Worm (Caenorhabditis elegans) whole organism, L4 larva: ENCODE data around the gene D1025.10.

Experiments used
- F10B5.3 ChIP-seq: sonication (generic microtip); optimal IDR thresholded peaks from 2 replicates; lab custom pipeline; 2016; ENCODE audit warnings: mild to moderate bottlenecking, missing genetic modification characterization, missing compliant biosample characterization
- F49E8.2 ChIP-seq: sonication (generic microtip); optimal IDR thresholded peaks from 2 replicates; lab custom pipeline; 2016; ENCODE audit warnings: missing compliant biosample characterization, mild to moderate bottlenecking, missing genetic modification characterization, borderline replicate concordance
- R02D3.7 ChIP-seq: fragments of 150-350 bp; sonication (generic microtip); optimal IDR thresholded peaks from 3 replicates; lab custom pipeline; 2014; ENCODE audit warnings: missing biosample characterization, missing genetic modification characterization
- T26A8.4 ChIP-seq: fragments of 200-800 bp; sonication (Bioruptor generic); IDR thresholded peaks from 2 replicates; pipeline ENCODE4 v1.3.6; 2022; ENCODE audit warnings: missing genetic modification characterization, missing compliant biosample characterization
- Y5F2A.4 ChIP-seq: fragments of 200-800 bp; sonication (Bioruptor generic); optimal IDR thresholded peaks from 2 replicates; lab custom pipeline; 2018; ENCODE audit warnings: mild to moderate bottlenecking, missing genetic modification characterization, missing compliant biosample characterization
- aha-1 ChIP-seq: fragments of 150-350 bp; peaks from one replicate; lab custom pipeline; 2014; ENCODE audit warnings: missing biosample characterization, missing genetic modification characterization
- ama-1 ChIP-seq: fragments of 150-350 bp; optimal IDR thresholded peaks from 2 replicates; lab custom pipeline; 2014; ENCODE audit warnings: inconsistent platforms, mixed read lengths
- ceh-82 ChIP-seq: sonication (generic microtip); optimal IDR thresholded peaks from 2 replicates; lab custom pipeline; 2017; ENCODE audit warnings: missing biosample characterization, missing genetic modification characterization
- ces-1 ChIP-seq: fragments of 150-350 bp; sonication (generic microtip); optimal IDR thresholded peaks from 4 replicates; lab custom pipeline; 2014; ENCODE audit warnings: missing biosample characterization, missing genetic modification reagents, missing genetic modification characterization
- cey-2 ChIP-seq: sonication (generic microtip); optimal IDR thresholded peaks from 3 replicates; lab custom pipeline; 2017; ENCODE audit warnings: missing genetic modification characterization, mild to moderate bottlenecking, missing compliant biosample characterization, antibody characterized with exemption, borderline replicate concordance; ENCODE audit not compliant: insufficient read depth
- ctbp-1 ChIP-seq: fragments of 200-800 bp; sonication (Bioruptor generic); IDR thresholded peaks from 2 replicates; pipeline ENCODE4 v1.3.6; 2022; ENCODE audit warnings: missing genetic modification reagents, missing genetic modification characterization, missing compliant biosample characterization
- daf-16 ChIP-seq, 3 experiments: sonication (generic microtip); optimal IDR thresholded peaks; 2 replicates each; lab custom pipeline; 2016 to 2017; ENCODE audit warnings: missing genetic modification characterization in 3 of 3, missing genetic modification reagents in 3 of 3, mild to moderate bottlenecking in 2 of 3, missing compliant biosample characterization in 2 of 3, missing biosample characterization in 1 of 3, moderate library complexity in 1 of 3
- daf-19 ChIP-seq: fragments of 200-800 bp; sonication (Bioruptor generic); conservative IDR thresholded peaks from 2 replicates; pipeline ENCODE4 v1.3.6; 2022; ENCODE audit warnings: missing genetic modification characterization, missing compliant biosample characterization
- daf-8 ChIP-seq: fragments of 200-800 bp; sonication (Bioruptor generic); IDR thresholded peaks from 2 replicates; pipeline ENCODE4 v1.3.6; 2022; ENCODE audit warnings: missing genetic modification characterization, missing compliant biosample characterization
- dmd-6 ChIP-seq: fragments of 200-800 bp; sonication (Bioruptor generic); IDR thresholded peaks from 2 replicates; pipeline ENCODE4 v1.3.6; 2022; ENCODE audit warnings: missing genetic modification reagents, missing genetic modification characterization, missing compliant biosample characterization
- dmd-8 ChIP-seq: fragments of 200-800 bp; sonication (Bioruptor generic); IDR thresholded peaks from 2 replicates; pipeline ENCODE4 v1.3.6; 2022; ENCODE audit warnings: missing genetic modification characterization, missing compliant biosample characterization
- dmd-9 ChIP-seq: fragments of 200-800 bp; sonication (Bioruptor generic); IDR thresholded peaks from 2 replicates; pipeline ENCODE4 v1.3.6; 2022; ENCODE audit warnings: missing genetic modification reagents, missing genetic modification characterization, missing compliant biosample characterization
- duxl-1 ChIP-seq: sonication (generic microtip); optimal IDR thresholded peaks from 2 replicates; lab custom pipeline; 2016; ENCODE audit warnings: mild to moderate bottlenecking, missing genetic modification characterization, moderate library complexity, missing compliant biosample characterization; ENCODE audit not compliant: poor library complexity
- egl-43 ChIP-seq: fragments of 200-800 bp; sonication (Bioruptor generic); IDR thresholded peaks from 2 replicates; pipeline ENCODE4 v1.3.6; 2022; ENCODE audit warnings: missing genetic modification reagents, missing genetic modification characterization, missing compliant biosample characterization
- hif-1 ChIP-seq, 2 experiments: sonication (generic microtip); optimal IDR thresholded peaks; 2 replicates each; lab custom pipeline; 2016 to 2017; ENCODE audit warnings: missing compliant biosample characterization in 2 of 2, missing genetic modification characterization in 2 of 2, missing genetic modification reagents in 2 of 2, missing genotype in 2 of 2, mild to moderate bottlenecking in 1 of 2
- hmg-1.1 ChIP-seq: fragments of 200-800 bp; sonication (Bioruptor generic); IDR thresholded peaks from 2 replicates; pipeline ENCODE4 v1.3.6; 2022; ENCODE audit warnings: missing genetic modification reagents, missing genetic modification characterization, missing compliant biosample characterization
- jun-1 ChIP-seq: fragments of 150-350 bp; optimal IDR thresholded peaks from 2 replicates; lab custom pipeline; 2014; ENCODE audit warnings: missing biosample characterization, missing genetic modification reagents, missing genetic modification characterization
- lim-7 ChIP-seq: fragments of 200-800 bp; sonication (Bioruptor generic); IDR thresholded peaks from 2 replicates; pipeline ENCODE4 v1.3.6; 2022; ENCODE audit warnings: missing genetic modification characterization, missing compliant biosample characterization
- lin-1 ChIP-seq: fragments of 200-800 bp; sonication (Bioruptor generic); IDR thresholded peaks from 2 replicates; pipeline ENCODE4 v1.3.6; 2022; ENCODE audit warnings: missing genetic modification reagents, missing genetic modification characterization, missing compliant biosample characterization
- lin-29 ChIP-seq: fragments of 200-800 bp; sonication (Bioruptor generic); IDR thresholded peaks from 2 replicates; pipeline ENCODE4 v1.3.6; 2022; ENCODE audit warnings: missing genetic modification reagents, missing genetic modification characterization, missing compliant biosample characterization
- lin-39 ChIP-seq: fragments of 150-350 bp; optimal IDR thresholded peaks from 2 replicates; lab custom pipeline; 2014; ENCODE audit warnings: missing biosample characterization, missing genetic modification reagents, missing genetic modification characterization
- madf-5 ChIP-seq, 2 experiments: fragments of 200-800 bp; sonication (Bioruptor generic); IDR thresholded peaks; 2 replicates each; pipeline ENCODE4 v1.3.6; 2022; ENCODE audit warnings: missing compliant biosample characterization in 2 of 2, missing genetic modification characterization in 2 of 2
- mdl-1 ChIP-seq, 2 experiments: fragments of 150-350 bp in 1 of 2; sonication (generic microtip) in 1 of 2; optimal IDR thresholded peaks; 2 replicates each; lab custom pipeline; 2014 to 2017; ENCODE audit warnings: missing biosample characterization in 2 of 2, missing genetic modification characterization in 2 of 2
- mxl-2 ChIP-seq: fragments of 200-800 bp; sonication (Bioruptor generic); conservative IDR thresholded peaks from 2 replicates; pipeline ENCODE4 v1.3.6; 2022; ENCODE audit warnings: missing genetic modification reagents, missing genetic modification characterization, missing compliant biosample characterization
- mxl-3 ChIP-seq: fragments of 200-800 bp; sonication (Bioruptor generic); optimal IDR thresholded peaks from 2 replicates; lab custom pipeline; 2018; ENCODE audit warnings: mild to moderate bottlenecking, missing genetic modification characterization, missing compliant biosample characterization
- nhr-237 ChIP-seq: sonication (generic microtip); optimal IDR thresholded peaks from 2 replicates; lab custom pipeline; 2017; ENCODE audit warnings: missing biosample characterization, missing genetic modification characterization
- nhr-25 ChIP-seq: sonication (generic microtip); optimal IDR thresholded peaks from 2 replicates; lab custom pipeline; 2017; ENCODE audit warnings: missing genetic modification characterization, mild to moderate bottlenecking, missing compliant biosample characterization, antibody characterized with exemption, moderate library complexity, borderline replicate concordance; ENCODE audit not compliant: insufficient read depth
- nhr-42 ChIP-seq: fragments of 200-800 bp; sonication (Bioruptor generic); IDR thresholded peaks from 2 replicates; pipeline ENCODE4 v1.3.6; 2022; ENCODE audit warnings: missing genetic modification characterization, missing compliant biosample characterization
- nhr-48 ChIP-seq: sonication (generic microtip); optimal IDR thresholded peaks from 2 replicates; lab custom pipeline; 2016; ENCODE audit warnings: mild to moderate bottlenecking, missing genetic modification characterization, missing compliant biosample characterization
- nhr-6 ChIP-seq: fragments of 150-350 bp; optimal IDR thresholded peaks from 2 replicates; lab custom pipeline; 2014; ENCODE audit warnings: missing biosample characterization, missing genetic modification characterization
- nhr-77 ChIP-seq: fragments of 150-350 bp; optimal IDR thresholded peaks from 2 replicates; lab custom pipeline; 2014; ENCODE audit warnings: missing biosample characterization, missing genetic modification characterization
- pha-4 ChIP-seq, 2 experiments: fragments of 150-350 bp in 1 of 2; fragments of 200-800 bp in 1 of 2; sonication (Bioruptor generic) in 1 of 2; IDR thresholded peaks in 1 of 2; optimal IDR thresholded peaks in 1 of 2; 2 replicates each; pipeline versions ENCODE4 v1.3.6 to Lab custom; 2014 to 2022; ENCODE audit warnings: missing genetic modification characterization in 2 of 2, missing genetic modification reagents in 2 of 2, missing biosample characterization in 1 of 2, missing compliant biosample characterization in 1 of 2
- php-3 ChIP-seq: fragments of 200-800 bp; sonication (Bioruptor generic); IDR thresholded peaks from 2 replicates; pipeline ENCODE4 v1.3.6; 2022; ENCODE audit warnings: missing genetic modification reagents, missing genetic modification characterization, missing compliant biosample characterization
- sdz-12 ChIP-seq: fragments of 200-800 bp; sonication (Bioruptor generic); optimal IDR thresholded peaks from 2 replicates; lab custom pipeline; 2018; ENCODE audit warnings: mild to moderate bottlenecking, missing genetic modification characterization, missing compliant biosample characterization
- set-16 ChIP-seq: fragments of 200-800 bp; sonication (Bioruptor generic); IDR thresholded peaks from 2 replicates; pipeline ENCODE4 v1.3.6; 2022; ENCODE audit warnings: missing genetic modification reagents, missing genetic modification characterization, missing compliant biosample characterization
- skn-1 ChIP-seq: fragments of 150-350 bp; optimal IDR thresholded peaks from 2 replicates; lab custom pipeline; 2014; ENCODE audit warnings: missing biosample characterization, missing genetic modification characterization
- unc-130 ChIP-seq: sonication (generic microtip); optimal IDR thresholded peaks from 2 replicates; lab custom pipeline; 2016; ENCODE audit warnings: missing genetic modification reagents, missing genetic modification characterization, missing compliant biosample characterization
- unc-62 ChIP-seq, 3 experiments: fragments of 150-350 bp in 1 of 3; sonication (generic microtip); optimal IDR thresholded peaks in 2 of 3; peaks in 1 of 3; 1 replicate in 1 of 3; 2 replicates in 2 of 3; lab custom pipeline; 2014 to 2017; ENCODE audit warnings: missing biosample characterization in 3 of 3, missing genetic modification characterization in 3 of 3, missing genetic modification reagents in 3 of 3, missing genotype in 1 of 3
- vab-7 ChIP-seq: fragments of 200-800 bp; sonication (Bioruptor generic); IDR thresholded peaks from 2 replicates; pipeline ENCODE4 v1.3.6; 2022; ENCODE audit warnings: missing genetic modification reagents, missing genetic modification characterization, missing compliant biosample characterization
- zfp-3 ChIP-seq: fragments of 200-800 bp; sonication (Bioruptor generic); conservative IDR thresholded peaks from 2 replicates; pipeline ENCODE4 v1.3.6; 2022; ENCODE audit warnings: missing genetic modification reagents, missing genetic modification characterization, missing compliant biosample characterization

The D1025.10 gene

DNA sequence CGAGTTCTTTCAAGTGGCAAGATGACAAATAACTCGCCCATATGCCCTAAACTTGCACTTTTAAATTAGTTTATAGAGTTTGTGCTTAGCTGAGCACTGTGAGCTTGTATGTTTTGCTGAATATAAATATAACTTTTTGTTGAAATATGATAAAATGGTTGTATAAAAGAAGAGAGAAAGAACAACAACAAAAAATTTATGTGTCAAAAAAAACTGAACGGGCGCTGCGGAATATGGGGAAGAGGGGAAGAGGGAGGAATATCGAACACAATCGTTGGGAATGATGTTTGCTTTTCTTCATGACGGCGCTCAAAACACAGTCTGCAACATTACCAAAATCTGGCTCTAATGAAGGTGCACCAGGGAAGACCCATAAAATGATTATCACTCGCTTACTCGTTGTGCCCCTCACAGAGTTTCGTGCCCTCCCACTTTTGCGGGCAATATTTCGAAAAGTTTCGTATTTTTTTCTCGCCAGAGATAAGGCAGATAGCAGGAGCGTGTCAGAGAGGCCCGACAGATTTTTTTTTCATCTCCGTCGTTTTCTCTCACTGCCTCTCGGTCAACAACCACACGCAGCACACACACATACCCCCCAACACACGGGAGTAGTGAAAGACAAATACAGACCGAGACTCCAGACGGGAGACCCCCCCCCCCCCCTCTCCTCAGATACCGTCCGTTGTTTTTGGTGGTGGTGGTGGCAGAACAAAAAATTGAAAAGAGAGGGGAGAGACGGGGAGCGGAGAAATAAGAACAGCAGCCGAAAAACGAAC lies 10.9 kb upstream of the D1025.10 start (continued):
- TF ChIP-seq mxl-2 (GFP tag; lab: Robert Waterston, UW) (0 out of 2 replicates have a peak, but pooled peaks have one; percentile 23), R02D3.7 (tag; lab: Kevin White, UChicago) (no peak), ama-1 (lab: Kevin White, UChicago) (no peak), ceh-82 (no peak), lin-1 (GFP tag; lab: Robert Waterston, UW) (peak; percentile 65), nhr-42 (GFP tag; lab: Robert Waterston, UW) (0 out of 2 replicates have a peak, but pooled peaks have one; percentile 42), hmg-1.1 (GFP tag; lab: Robert Waterston, UW) (peak; percentile 54), cey-2 (tag; lab: Kevin White, UChicago) (peak; percentile 31), lim-7 (GFP tag; lab: Robert Waterston, UW) (0 out of 2 replicates have a peak, but pooled peaks have one; percentile 45), F10B5.3 (no peak)

ce11 chrX:14507992-14508391 lies 8.7 kb upstream of the D1025.10 start:
- no peak for TF ChIP-seq F10B5.3
- no peak for TF ChIP-seq nhr-6
- peak; percentile 90 for TF ChIP-seq aha-1 (tag; lab: Kevin White, UChicago)
- no peak for TF ChIP-seq nhr-237
- no peak for TF ChIP-seq egl-43
- no peak for TF ChIP-seq unc-130 (GFP tag; lab: Kevin White, UChicago)
- TF ChIP-seq hmg-1.1 (GFP tag; lab: Robert Waterston, UW) = no peak
- no peak for TF ChIP-seq lin-39 (tag; lab: Kevin White, UChicago)
- no peak for TF ChIP-seq zfp-3 (GFP tag; lab: Robert Waterston, UW)
- peak in 1 of 2 experiments; percentile 43 for TF ChIP-seq mdl-1 (tag; optimal IDR thresholded peaks at IDR 0.05; lab: Kevin White, UChicago)
- TF ChIP-seq ces-1 = no peak
- no peak for TF ChIP-seq skn-1 (tag; lab: Kevin White, UChicago)
- no peak for TF ChIP-seq ctbp-1 (GFP tag; lab: Robert Waterston, UW)
- no peak for TF ChIP-seq dmd-9 (GFP tag; lab: Robert Waterston, UW)
- TF ChIP-seq F49E8.2 (tag; lab: Kevin White, UChicago) = no peak
- no peak for TF ChIP-seq sdz-12 (GFP tag; lab: Kevin White, UChicago)
- TF ChIP-seq hif-1 (tag; optimal IDR thresholded peaks at IDR 0.05; lab: Kevin White, UChicago) = no peak
- no peak for TF ChIP-seq lin-29 (GFP tag; lab: Robert Waterston, UW)
- no peak for TF ChIP-seq madf-5 (GFP tag; IDR thresholded peaks at IDR 0.05; lab: Robert Waterston, UW)
- TF ChIP-seq T26A8.4 (GFP tag; lab: Robert Waterston, UW) = no peak
- peak; percentile 73 for TF ChIP-seq mxl-3 (GFP tag; lab: Kevin White, UChicago)
- no peak for TF ChIP-seq php-3
- TF ChIP-seq set-16 (GFP tag; lab: Robert Waterston, UW) = 0 out of 2 replicates have a peak, but pooled peaks have one; percentile 11
- TF ChIP-seq vab-7 (GFP tag; lab: Robert Waterston, UW) = no peak
- TF ChIP-seq duxl-1 = no peak
- TF ChIP-seq jun-1 (tag; lab: Kevin White, UChicago) = no peak
- no peak for TF ChIP-seq R02D3.7 (tag; lab: Kevin White, UChicago)
- TF ChIP-seq dmd-6 (GFP tag; lab: Robert Waterston, UW) = peak; percentile 59
- TF ChIP-seq daf-19 = no peak
- TF ChIP-seq Y5F2A.4 = no peak
- no peak for TF ChIP-seq nhr-25 (tag; lab: Kevin White, UChicago)
- TF ChIP-seq dmd-8 (GFP tag; lab: Robert Waterston, UW) = no peak
- no peak for TF ChIP-seq daf-16 (GFP tag; optimal IDR thresholded peaks at IDR 0.05; lab: Kevin White, UChicago)
- no peak for TF ChIP-seq daf-16 (tag; optimal IDR thresholded peaks at IDR 0.05; lab: Kevin White, UChicago)
- no peak for TF ChIP-seq daf-8 (GFP tag; lab: Robert Waterston, UW)
- TF ChIP-seq nhr-42 (GFP tag; lab: Robert Waterston, UW) = no peak
- TF ChIP-seq nhr-77 (tag; lab: Kevin White, UChicago) = no peak
- no peak for TF ChIP-seq pha-4 (GFP tag; IDR thresholded peaks at IDR 0.05; lab: Robert Waterston, UW)
- TF ChIP-seq pha-4 (tag; optimal IDR thresholded peaks at IDR 0.05; lab: Kevin White, UChicago) = no peak
- peak in 1 of 2 experiments; percentile 8 for TF ChIP-seq unc-62 (GFP tag; optimal IDR thresholded peaks at IDR 0.05 in 1 of 2; lab: Kevin White, UChicago)
- TF ChIP-seq unc-62 (tag; optimal IDR thresholded peaks at IDR 0.05; lab: Kevin White, UChicago) = no peak
- peak; percentile 38 for TF ChIP-seq nhr-48 (tag; lab: Kevin White, UChicago)
- no peak for TF ChIP-seq lin-1 (GFP tag; lab: Robert Waterston, UW)
